Worm (Caenorhabditis elegans): ENCODE measurements around the gene cogc-4.

DNA sequence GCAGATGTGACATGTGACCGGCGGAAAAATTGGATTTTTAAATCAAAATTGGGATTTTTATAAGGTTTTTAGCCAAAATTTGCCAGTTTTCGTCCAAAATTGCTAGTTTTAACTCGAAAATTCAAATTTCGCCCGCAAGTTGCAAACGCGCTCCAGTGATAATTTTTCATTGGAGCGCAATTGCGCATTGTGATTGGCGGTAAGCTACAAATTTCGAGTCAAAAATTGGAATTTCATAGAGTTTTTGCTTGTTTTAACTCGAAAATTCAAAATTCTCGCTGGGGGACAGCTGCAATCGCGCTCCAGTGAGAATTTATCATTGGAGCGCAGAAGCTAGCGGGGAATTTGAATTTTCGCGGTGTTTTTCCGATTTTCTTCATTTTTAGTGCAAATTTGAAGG lies 33.9 kb upstream of the cogc-4 start:
- TF ChIP-seq ZK337.2 (GFP tag; IDR thresholded peaks at IDR 0.05) (no peak), unc-39 (tag; optimal IDR thresholded peaks at IDR 0.05) (no peak), ZK546.5 (tag; optimal IDR thresholded peaks at IDR 0.05) (no peak), fos-1 (tag; optimal IDR thresholded peaks at IDR 0.05) (no peak), spr-3 (GFP tag; optimal IDR thresholded peaks at IDR 0.05) (no peak), dpl-1 (GFP tag; optimal IDR thresholded peaks at IDR 0.05) (no peak), nhr-76 (tag; optimal IDR thresholded peaks at IDR 0.05) (no peak), F37D6.2 (tag; optimal IDR thresholded peaks at IDR 0.05) (no peak), aha-1 (tag) (no peak)

Measured in whole organism, L4 larva.